Worm (Caenorhabditis elegans): Measurements from ENCODE around the gene lury-1.

- no peak for TF ChIP-seq him-1 (tag; optimal IDR thresholded peaks at IDR 0.05)
- TF ChIP-seq dao-5 (tag; optimal IDR thresholded peaks at IDR 0.05) = no peak
These were observed 29.6 kb upstream of the lury-1 start for ce11 chrIII:12156582-12156981.
